Worm (Caenorhabditis elegans) whole organism, L4 larva: Measurements from ENCODE around the gene C39B5.5.

ENCODE experiments used
- F10B5.3 ChIP-seq: sonication (generic microtip); optimal IDR thresholded peaks from 2 replicates; lab custom pipeline; 2016; ENCODE audit warnings: mild to moderate bottlenecking, missing genetic modification characterization, missing compliant biosample characterization
- F26F4.8 ChIP-seq: fragments of 200-800 bp; sonication (Bioruptor generic); conservative IDR thresholded peaks from 2 replicates; pipeline ENCODE4 v1.3.6; 2022; ENCODE audit warnings: missing genetic modification characterization, missing compliant biosample characterization
- F44E2.7 ChIP-seq: fragments of 200-800 bp; sonication (Bioruptor generic); IDR thresholded peaks from 2 replicates; pipeline ENCODE4 v2.1.2; 2022; ENCODE audit warnings: missing genetic modification characterization, missing compliant biosample characterization
- F49E8.2 ChIP-seq: sonication (generic microtip); optimal IDR thresholded peaks from 2 replicates; lab custom pipeline; 2016; ENCODE audit warnings: missing compliant biosample characterization, mild to moderate bottlenecking, missing genetic modification characterization, borderline replicate concordance
- Y105C5A.15 ChIP-seq: fragments of 200-800 bp; sonication (Bioruptor generic); IDR thresholded peaks from 2 replicates; pipeline ENCODE4 v1.3.6; 2022; ENCODE audit warnings: missing genetic modification characterization, missing compliant biosample characterization
- Y5F2A.4 ChIP-seq: fragments of 200-800 bp; sonication (Bioruptor generic); optimal IDR thresholded peaks from 2 replicates; lab custom pipeline; 2018; ENCODE audit warnings: mild to moderate bottlenecking, missing genetic modification characterization, missing compliant biosample characterization
- aly-2 ChIP-seq: sonication (generic microtip); optimal IDR thresholded peaks from 2 replicates; lab custom pipeline; 2018; ENCODE audit warnings: missing biosample characterization, missing genetic modification characterization
- attf-4 ChIP-seq: sonication (generic microtip); optimal IDR thresholded peaks from 3 replicates; lab custom pipeline; 2017; ENCODE audit warnings: missing biosample characterization, missing genetic modification characterization
- ceh-32 ChIP-seq: sonication (generic microtip); optimal IDR thresholded peaks from 2 replicates; lab custom pipeline; 2016; ENCODE audit warnings: mild to moderate bottlenecking, missing genetic modification characterization, missing compliant biosample characterization; ENCODE audit not compliant: poor library complexity
- ceh-44 ChIP-seq: fragments of 200-800 bp; sonication (Bioruptor generic); IDR thresholded peaks from 2 replicates; pipeline ENCODE4 v1.3.6; 2022; ENCODE audit warnings: missing genetic modification reagents, missing genetic modification characterization, missing compliant biosample characterization
- ceh-82 ChIP-seq: sonication (generic microtip); optimal IDR thresholded peaks from 2 replicates; lab custom pipeline; 2017; ENCODE audit warnings: missing biosample characterization, missing genetic modification characterization
- daf-16 ChIP-seq, 3 experiments: sonication (generic microtip); optimal IDR thresholded peaks; 2 replicates each; lab custom pipeline; 2016 to 2017; ENCODE audit warnings: missing genetic modification characterization in 3 of 3, missing genetic modification reagents in 3 of 3, mild to moderate bottlenecking in 2 of 3, missing compliant biosample characterization in 2 of 3, missing biosample characterization in 1 of 3, moderate library complexity in 1 of 3
- daf-19 ChIP-seq: fragments of 200-800 bp; sonication (Bioruptor generic); conservative IDR thresholded peaks from 2 replicates; pipeline ENCODE4 v1.3.6; 2022; ENCODE audit warnings: missing genetic modification characterization, missing compliant biosample characterization
- dmd-9 ChIP-seq: fragments of 200-800 bp; sonication (Bioruptor generic); IDR thresholded peaks from 2 replicates; pipeline ENCODE4 v1.3.6; 2022; ENCODE audit warnings: missing genetic modification reagents, missing genetic modification characterization, missing compliant biosample characterization
- dve-1 ChIP-seq: sonication (generic microtip); optimal IDR thresholded peaks from 2 replicates; lab custom pipeline; 2017; ENCODE audit warnings: antibody characterized with exemption, mild to moderate bottlenecking, missing genetic modification characterization, missing compliant biosample characterization; ENCODE audit not compliant: insufficient read depth
- egl-43 ChIP-seq: fragments of 200-800 bp; sonication (Bioruptor generic); IDR thresholded peaks from 2 replicates; pipeline ENCODE4 v1.3.6; 2022; ENCODE audit warnings: missing genetic modification reagents, missing genetic modification characterization, missing compliant biosample characterization
- fos-1 ChIP-seq: fragments of 150-350 bp; optimal IDR thresholded peaks from 2 replicates; lab custom pipeline; 2014; ENCODE audit warnings: missing biosample characterization, missing genetic modification characterization
- gei-8 ChIP-seq: fragments of 200-800 bp; sonication (Bioruptor generic); optimal IDR thresholded peaks from 2 replicates; lab custom pipeline; 2018; ENCODE audit warnings: mild to moderate bottlenecking, missing genetic modification characterization, missing compliant biosample characterization
- lim-7 ChIP-seq: fragments of 200-800 bp; sonication (Bioruptor generic); IDR thresholded peaks from 2 replicates; pipeline ENCODE4 v1.3.6; 2022; ENCODE audit warnings: missing genetic modification characterization, missing compliant biosample characterization
- lin-15B ChIP-seq: fragments of 150-350 bp; sonication (generic microtip); optimal IDR thresholded peaks from 3 replicates; lab custom pipeline; 2014; ENCODE audit warnings: missing biosample characterization, missing genetic modification characterization
- lin-29 ChIP-seq: fragments of 200-800 bp; sonication (Bioruptor generic); IDR thresholded peaks from 2 replicates; pipeline ENCODE4 v1.3.6; 2022; ENCODE audit warnings: missing genetic modification reagents, missing genetic modification characterization, missing compliant biosample characterization
- madf-5 ChIP-seq, 2 experiments: fragments of 200-800 bp; sonication (Bioruptor generic); IDR thresholded peaks; 2 replicates each; pipeline ENCODE4 v1.3.6; 2022; ENCODE audit warnings: missing compliant biosample characterization in 2 of 2, missing genetic modification characterization in 2 of 2
- mdt-29 ChIP-seq: fragments of 200-800 bp; sonication (Bioruptor generic); IDR thresholded peaks from 2 replicates; pipeline ENCODE4 v1.3.6; 2022; ENCODE audit warnings: missing genetic modification reagents, missing genetic modification characterization, missing compliant biosample characterization
- mxl-3 ChIP-seq: fragments of 200-800 bp; sonication (Bioruptor generic); optimal IDR thresholded peaks from 2 replicates; lab custom pipeline; 2018; ENCODE audit warnings: mild to moderate bottlenecking, missing genetic modification characterization, missing compliant biosample characterization
- nhr-10 ChIP-seq: fragments of 150-350 bp; optimal IDR thresholded peaks from 2 replicates; lab custom pipeline; 2014; ENCODE audit warnings: missing biosample characterization, missing genetic modification characterization
- nhr-111 ChIP-seq: fragments of 200-800 bp; sonication (Bioruptor generic); optimal IDR thresholded peaks from 2 replicates; lab custom pipeline; 2018; ENCODE audit warnings: mild to moderate bottlenecking, missing genetic modification characterization, missing compliant biosample characterization
- nhr-25 ChIP-seq: sonication (generic microtip); optimal IDR thresholded peaks from 2 replicates; lab custom pipeline; 2017; ENCODE audit warnings: missing genetic modification characterization, mild to moderate bottlenecking, missing compliant biosample characterization, antibody characterized with exemption, moderate library complexity, borderline replicate concordance; ENCODE audit not compliant: insufficient read depth
- nhr-28 ChIP-seq: fragments of 150-350 bp; optimal IDR thresholded peaks from 2 replicates; lab custom pipeline; 2014; ENCODE audit warnings: missing biosample characterization, missing genetic modification characterization
- nhr-41 ChIP-seq: fragments of 200-800 bp; sonication (Bioruptor generic); IDR thresholded peaks from 2 replicates; pipeline ENCODE4 v1.3.6; 2022; ENCODE audit warnings: missing genetic modification reagents, missing genetic modification characterization, missing compliant biosample characterization
- nhr-6 ChIP-seq: fragments of 150-350 bp; optimal IDR thresholded peaks from 2 replicates; lab custom pipeline; 2014; ENCODE audit warnings: missing biosample characterization, missing genetic modification characterization
- pqm-1 ChIP-seq: sonication (generic microtip); optimal IDR thresholded peaks from 2 replicates; lab custom pipeline; 2017; ENCODE audit warnings: missing biosample characterization, missing genetic modification characterization
- saeg-2 ChIP-seq: fragments of 200-800 bp; sonication (Bioruptor generic); IDR thresholded peaks from 2 replicates; pipeline ENCODE4 v1.3.6; 2022; ENCODE audit warnings: missing genetic modification reagents, missing genetic modification characterization, missing compliant biosample characterization
- snpc-1.2 ChIP-seq: fragments of 200-800 bp; sonication (Bioruptor generic); IDR thresholded peaks from 2 replicates; pipeline ENCODE4 v1.3.6; 2022; ENCODE audit warnings: missing genetic modification reagents, missing genetic modification characterization, missing compliant biosample characterization
- snpc-4 ChIP-seq: fragments of 150-350 bp; optimal IDR thresholded peaks from 2 replicates; lab custom pipeline; 2014; ENCODE audit warnings: missing biosample characterization, missing genetic modification characterization
- spr-1 ChIP-seq: sonication (generic microtip); optimal IDR thresholded peaks from 2 replicates; lab custom pipeline; 2016; ENCODE audit warnings: mild to moderate bottlenecking, missing genetic modification characterization, missing compliant biosample characterization
- tra-1 ChIP-seq: fragments of 200-800 bp; sonication (Bioruptor generic); IDR thresholded peaks from 2 replicates; pipeline ENCODE4 v1.3.6; 2022; ENCODE audit warnings: missing genetic modification reagents, missing genetic modification characterization, missing compliant biosample characterization
- vab-7 ChIP-seq: fragments of 200-800 bp; sonication (Bioruptor generic); IDR thresholded peaks from 2 replicates; pipeline ENCODE4 v1.3.6; 2022; ENCODE audit warnings: missing genetic modification reagents, missing genetic modification characterization, missing compliant biosample characterization
- ztf-7 ChIP-seq: fragments of 150-350 bp; optimal IDR thresholded peaks from 2 replicates; lab custom pipeline; 2014; ENCODE audit warnings: missing biosample characterization, missing genetic modification characterization

C39B5.5 gene

ce11 chrIII:2224478-2224877, 16.5 kb downstream of the C39B5.5 start, which contains the start of gene fbxa-38:
Gene fbxa-38, plus strand, starts transcription at chrIII:2224672.
- TF ChIP-seq snpc-4 (tag; lab: Kevin White, UChicago) = no peak
- no peak for TF ChIP-seq Y105C5A.15 (GFP tag; lab: Robert Waterston, UW)
- no peak for TF ChIP-seq daf-16 (GFP tag; optimal IDR thresholded peaks at IDR 0.05; lab: Kevin White, UChicago)
- TF ChIP-seq daf-16 (tag; optimal IDR thresholded peaks at IDR 0.05; lab: Kevin White, UChicago) = no peak
- TF ChIP-seq nhr-28 (tag; lab: Kevin White, UChicago) = no peak
- TF ChIP-seq F10B5.3 = no peak
- TF ChIP-seq tra-1 (GFP tag; lab: Robert Waterston, UW) = no peak
- TF ChIP-seq attf-4 (tag; lab: Kevin White, UChicago) = no peak
- no peak for TF ChIP-seq ztf-7 (tag; lab: Kevin White, UChicago)
- TF ChIP-seq pqm-1 (tag; lab: Kevin White, UChicago) = no peak
- TF ChIP-seq snpc-1.2 (GFP tag; lab: Robert Waterston, UW) = no peak
- TF ChIP-seq mdt-29 (GFP tag; lab: Robert Waterston, UW) = no peak
- TF ChIP-seq egl-43 = no peak

- TF ChIP-seq daf-19 (GFP tag; lab: Robert Waterston, UW) (no peak), lin-29 (GFP tag; lab: Robert Waterston, UW) (no peak)
Observed at ce11 chrIII:2227407-2227806, 19.4 kb downstream of the C39B5.5 start, which contains the start of gene fbxa-62. Gene fbxa-62, plus strand, starts transcription at chrIII:2227707.

ce11 chrIII:2232360-2232759, 24.4 kb downstream of the C39B5.5 start, which contains the start of gene fbxa-47:
Gene fbxa-47, minus strand, starts transcription at chrIII:2232460.
- TF ChIP-seq saeg-2 (GFP tag; lab: Robert Waterston, UW) = no peak
- no peak for TF ChIP-seq F26F4.8
- no peak for TF ChIP-seq nhr-41
- no peak for TF ChIP-seq mxl-3 (GFP tag; lab: Kevin White, UChicago)
- TF ChIP-seq ceh-44 = no peak
- TF ChIP-seq dve-1 = no peak

ce11 chrIII:2233399-2233798, 25.4 kb downstream of the C39B5.5 start:
- TF ChIP-seq nhr-10 (no peak), lin-15B (tag; lab: Kevin White, UChicago) (no peak), saeg-2 (GFP tag; lab: Robert Waterston, UW) (no peak), ceh-82 (tag; lab: Kevin White, UChicago) (no peak), F49E8.2 (tag; lab: Kevin White, UChicago) (no peak)

- no peak for TF ChIP-seq F44E2.7 (GFP tag; lab: Robert Waterston, UW)
- no peak for TF ChIP-seq Y5F2A.4
- no peak for TF ChIP-seq fos-1 (tag; lab: Kevin White, UChicago)
- TF ChIP-seq mxl-3 (GFP tag; lab: Kevin White, UChicago) = no peak
- no peak for TF ChIP-seq aly-2 (tag; lab: Kevin White, UChicago)
- no peak for TF ChIP-seq nhr-6
- TF ChIP-seq dmd-9 (GFP tag; lab: Robert Waterston, UW) = no peak
- TF ChIP-seq nhr-28 (tag; lab: Kevin White, UChicago) = no peak
- TF ChIP-seq F49E8.2 (tag; lab: Kevin White, UChicago) = no peak
- TF ChIP-seq vab-7 (GFP tag; lab: Robert Waterston, UW) = no peak
- TF ChIP-seq madf-5 (GFP tag; IDR thresholded peaks at IDR 0.05; lab: Robert Waterston, UW) = no peak
- no peak for TF ChIP-seq dve-1
- no peak for TF ChIP-seq nhr-111
- no peak for TF ChIP-seq pqm-1 (tag; lab: Kevin White, UChicago)
- TF ChIP-seq ceh-32 (tag; lab: Kevin White, UChicago) = no peak
- TF ChIP-seq gei-8 (GFP tag; lab: Kevin White, UChicago) = no peak
- TF ChIP-seq lim-7 = no peak
- no peak for TF ChIP-seq nhr-25 (tag; lab: Kevin White, UChicago)
- no peak for TF ChIP-seq spr-1
Observed at ce11 chrIII:2234192-2234934, 26.4 kb downstream of the C39B5.5 start, which contains the start of gene C39B5.2. Gene C39B5.2, plus strand, starts transcription at chrIII:2234884.
